Worm (Caenorhabditis elegans): ENCODE results near the gene mrt-2.

- TF ChIP-seq snpc-4 (tag; optimal IDR thresholded peaks at IDR 0.05): no peak
- TF ChIP-seq elt-1 (tag; optimal IDR thresholded peaks at IDR 0.05): no peak
- TF ChIP-seq lin-13 (GFP tag; optimal IDR thresholded peaks at IDR 0.05): no peak
- TF ChIP-seq alr-1 (tag; optimal IDR thresholded peaks at IDR 0.05): no peak
- no peak for TF ChIP-seq ceh-16 (tag; optimal IDR thresholded peaks at IDR 0.05)
- no peak for TF ChIP-seq nhr-10 (tag; optimal IDR thresholded peaks at IDR 0.05)
- TF ChIP-seq zag-1 (tag; optimal IDR thresholded peaks at IDR 0.05): no peak
- no peak for TF ChIP-seq nhr-237 (tag; optimal IDR thresholded peaks at IDR 0.05)
- TF ChIP-seq unc-39 (tag; optimal IDR thresholded peaks at IDR 0.05): no peak
- no peak for TF ChIP-seq ama-1 (optimal IDR thresholded peaks at IDR 0.05)
- no peak for TF ChIP-seq Y55F3AM.14 (GFP tag; optimal IDR thresholded peaks at IDR 0.05)
- TF ChIP-seq gmeb-1 (tag; optimal IDR thresholded peaks at IDR 0.05): no peak
Measured at ce11 chrIII:11703776-11704093, 42.8 kb upstream of the mrt-2 start, which contains the start of gene col-95.
